Fruit fly (Drosophila melanogaster): ENCODE measurements around the gene CG43074.
A peak's percentile ranks its signal among the peaks of the same experiment; 100 is the strongest.

The CG43074 gene

DNA sequence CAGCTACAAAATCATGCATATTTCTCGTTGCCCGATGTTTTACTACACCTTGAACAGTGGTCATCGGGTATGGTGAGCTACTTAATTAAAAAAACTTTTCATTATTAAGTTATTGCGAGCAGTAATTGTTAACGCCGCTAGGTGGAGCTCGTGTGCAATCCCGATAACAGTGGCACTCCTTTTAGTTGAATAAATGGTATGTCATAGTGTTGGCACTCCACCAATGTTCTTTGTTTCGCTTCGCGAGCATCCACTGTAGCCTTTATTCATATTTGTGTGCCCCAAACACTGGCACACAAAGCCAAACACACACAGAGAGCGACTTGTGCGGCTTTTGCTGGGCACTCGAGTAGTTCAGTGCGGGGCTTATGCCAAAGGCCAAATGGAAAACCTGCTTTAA is 33.4 kb upstream of the CG43074 start (continued):
- TF ChIP-seq Bteb2 (GFP tag; optimal IDR thresholded peaks at IDR 0.05) (peak; percentile 81), CG14014 (GFP tag; IDR thresholded peaks at IDR 0.05) (peak; percentile 97), Hr78 (GFP tag; optimal IDR thresholded peaks at IDR 0.05) (peak in 1 of 2 experiments; percentile 91), CG6765 (GFP tag; optimal IDR thresholded peaks at IDR 0.05) (peak; percentile 67), Dip3 (GFP tag; optimal IDR thresholded peaks at IDR 0.05) (peak; percentile 87), CG17328 (GFP tag; IDR thresholded peaks at IDR 0.05) (peak; percentile 95), Elba2 (GFP tag; optimal IDR thresholded peaks at IDR 0.05) (no peak), CG2202 (tag; optimal IDR thresholded peaks at IDR 0.05) (peak; percentile 62), C15 (GFP tag; IDR thresholded peaks at IDR 0.05) (peak; percentile 85), hbn (GFP tag; IDR thresholded peaks at IDR 0.05; ENCODE audit: partially characterized antibody) (no peak), Jarid2 (GFP tag; optimal IDR thresholded peaks at IDR 0.05) (peak; percentile 47), CG12299 (tag; optimal IDR thresholded peaks at IDR 0.05) (peak; percentile 83), sens-2 (GFP tag; IDR thresholded peaks at IDR 0.05) (peak; percentile 93), CG11723 (GFP tag; optimal IDR thresholded peaks at IDR 0.05) (peak; percentile 79), HLH54F (GFP tag; optimal IDR thresholded peaks at IDR 0.05) (peak; percentile 88), z (GFP tag; IDR thresholded peaks at IDR 0.05) (peak; percentile 57; the same call in 1 of the 3 replicates), Optix (GFP tag; IDR thresholded peaks at IDR 0.05) (peak; percentile 96), pros (GFP tag; optimal IDR thresholded peaks at IDR 0.05) (no peak), CG10959 (GFP tag; IDR thresholded peaks at IDR 0.05) (peak; percentile 85), gt (GFP tag; IDR thresholded peaks at IDR 0.05) (peak; percentile 76), lmd (GFP tag; IDR thresholded peaks at IDR 0.05) (peak; percentile 97), CG17385 (GFP tag; optimal IDR thresholded peaks at IDR 0.05) (peak; percentile 83), tx (GFP tag; optimal IDR thresholded peaks at IDR 0.05) (peak; percentile 89), Hmx (GFP tag; optimal IDR thresholded peaks at IDR 0.05) (no peak), CG17802 (tag; optimal IDR thresholded peaks at IDR 0.05) (peak; percentile 41), CG12769 (tag; optimal IDR thresholded peaks at IDR 0.05) (peak; percentile 94), CG17359 (tag; optimal IDR thresholded peaks at IDR 0.05) (peak; percentile 84), unpg (GFP tag; optimal IDR thresholded peaks at IDR 0.05) (peak; percentile 87), CG15514 (GFP tag; optimal IDR thresholded peaks at IDR 0.05) (peak; percentile 76), CG2875 (GFP tag; optimal IDR thresholded peaks at IDR 0.05) (peak; percentile 77), CG4707 (GFP tag; optimal IDR thresholded peaks at IDR 0.05) (peak; percentile 59), Hand (GFP tag; optimal IDR thresholded peaks at IDR 0.05) (peak; percentile 69), bbx (GFP tag; IDR thresholded peaks at IDR 0.05; ENCODE audit: partially characterized antibody) (no peak), HmgZ (tag; optimal IDR thresholded peaks at IDR 0.05) (peak; percentile 89), CG8290 (GFP tag; optimal IDR thresholded peaks at IDR 0.05) (peak; percentile 31), CG8290 (tag; optimal IDR thresholded peaks at IDR 0.05) (peak in 1 of 2 experiments; percentile 91), CG2199 (GFP tag; IDR thresholded peaks at IDR 0.05) (peak; percentile 96), CHES-1-like (GFP tag; optimal IDR thresholded peaks at IDR 0.05) (peak; percentile 86), chn (GFP tag; optimal IDR thresholded peaks at IDR 0.05) (peak; percentile 89), Sox102F (GFP tag; optimal IDR thresholded peaks at IDR 0.05) (peak; percentile 91), pb (GFP tag; optimal IDR thresholded peaks at IDR 0.05) (peak; percentile 68), tgo (GFP tag; IDR thresholded peaks at IDR 0.05) (peak; percentile 95), fd102C (GFP tag; optimal IDR thresholded peaks at IDR 0.05) (no peak), CG32772 (GFP tag; IDR thresholded peaks at IDR 0.05) (peak; percentile 85), Asciz (GFP tag; optimal IDR thresholded peaks at IDR 0.05) (peak; percentile 68), org-1 (GFP tag; optimal IDR thresholded peaks at IDR 0.05) (peak; percentile 89), CG9727 (GFP tag; optimal IDR thresholded peaks at IDR 0.05) (peak; percentile 80), Lim3 (GFP tag; IDR thresholded peaks at IDR 0.05) (peak; percentile 88), CG17829 (tag; optimal IDR thresholded peaks at IDR 0.05) (peak; percentile 63), ranshi (GFP tag; IDR thresholded peaks at IDR 0.05) (peak; percentile 97), CG3407 (GFP tag; optimal IDR thresholded peaks at IDR 0.05) (peak; percentile 71)
